Fruit fly (Drosophila melanogaster) whole organism, embryonic: Measurements from ENCODE around the gene Rpt5.

Source experiments
- B-H2 ChIP-seq: fragments of 200-800 bp; sonication (Bioruptor generic); optimal IDR thresholded peaks from 2 replicates; lab custom pipeline; 2018; ENCODE audit warnings: missing biosample characterization, mild to moderate bottlenecking, missing genetic modification characterization
- Bteb2 ChIP-seq: fragments of 200-800 bp; sonication (Bioruptor generic); optimal IDR thresholded peaks from 2 replicates; lab custom pipeline; 2016; ENCODE audit warnings: missing biosample characterization, missing genetic modification characterization
- CG10147 ChIP-seq: fragments of 200-800 bp; sonication (Bioruptor generic); optimal IDR thresholded peaks from 2 replicates; lab custom pipeline; 2019; ENCODE audit warnings: missing biosample characterization, mild to moderate bottlenecking, missing genetic modification characterization, moderate library complexity
- CG10366 ChIP-seq: fragments of 200-800 bp; sonication (Bioruptor generic); IDR thresholded peaks from 2 replicates; pipeline ENCODE4 v1.3.6; 2022; ENCODE audit warnings: missing biosample characterization, missing genetic modification characterization
- CG11398 ChIP-seq: fragments of 200-800 bp; sonication (Bioruptor generic); optimal IDR thresholded peaks from 2 replicates; lab custom pipeline; 2016; ENCODE audit warnings: missing biosample characterization, missing genetic modification characterization
- CG11504 ChIP-seq: fragments of 200-800 bp; sonication (Bioruptor generic); optimal IDR thresholded peaks from 3 replicates; lab custom pipeline; 2019; ENCODE audit warnings: missing biosample characterization, mild to moderate bottlenecking, missing genetic modification characterization, moderate library complexity
- CG12391 ChIP-seq: fragments of 200-800 bp; sonication (Bioruptor generic); optimal IDR thresholded peaks from 3 replicates; lab custom pipeline; 2018; ENCODE audit warnings: missing biosample characterization, mild to moderate bottlenecking, missing genetic modification characterization, moderate library complexity
- CG13775 ChIP-seq: fragments of 200-800 bp; sonication (Bioruptor generic); optimal IDR thresholded peaks from 3 replicates; lab custom pipeline; 2017; ENCODE audit warnings: missing biosample characterization, mild to moderate bottlenecking, missing genetic modification characterization
- CG13894 ChIP-seq: fragments of 200-800 bp; sonication (Bioruptor generic); optimal IDR thresholded peaks from 3 replicates; lab custom pipeline; 2018; ENCODE audit warnings: missing biosample characterization, mild to moderate bottlenecking, missing genetic modification characterization, moderate library complexity
- CG14441 ChIP-seq: fragments of 200-800 bp; sonication (Bioruptor generic); IDR thresholded peaks from 2 replicates; pipeline ENCODE4 v1.3.6; 2022; ENCODE audit warnings: missing biosample characterization, missing genetic modification characterization
- CG17359 ChIP-seq: fragments of 200-800 bp; sonication (Bioruptor generic); optimal IDR thresholded peaks from 3 replicates; lab custom pipeline; 2018; ENCODE audit warnings: missing biosample characterization, mild to moderate bottlenecking, missing genetic modification characterization, moderate library complexity
- CG17361 ChIP-seq: fragments of 200-800 bp; sonication (Bioruptor generic); IDR thresholded peaks from 3 replicates; pipeline ENCODE4 v1.3.6; 2022; ENCODE audit warnings: missing biosample characterization, missing genetic modification characterization
- CG18011 ChIP-seq: fragments of 200-800 bp; sonication (Bioruptor generic); optimal IDR thresholded peaks from 2 replicates; lab custom pipeline; 2017; ENCODE audit warnings: missing biosample characterization, missing genetic modification characterization, mild to moderate bottlenecking, moderate library complexity, missing genotype
- CG2120 ChIP-seq: fragments of 200-800 bp; sonication (Bioruptor generic); optimal IDR thresholded peaks from 3 replicates; lab custom pipeline; 2016; ENCODE audit warnings: missing biosample characterization, missing genetic modification characterization
- CG2889 ChIP-seq: fragments of 200-800 bp; sonication (Bioruptor generic); IDR thresholded peaks from 3 replicates; pipeline ENCODE4 v1.3.6; 2022; ENCODE audit warnings: missing biosample characterization, missing genetic modification characterization
- CG30403 ChIP-seq: fragments of 200-800 bp; sonication (Bioruptor generic); optimal IDR thresholded peaks from 3 replicates; lab custom pipeline; 2016; ENCODE audit warnings: missing biosample characterization, missing genetic modification characterization
- CG3726 ChIP-seq: fragments of 200-800 bp; sonication (Bioruptor generic); IDR thresholded peaks from 3 replicates; pipeline ENCODE4, ENCODE4 v1.3.6; 2022; ENCODE audit warnings: missing biosample characterization, missing genetic modification characterization
- CG42726 ChIP-seq: fragments of 200-800 bp; sonication (Bioruptor generic); IDR thresholded peaks from 2 replicates; pipeline ENCODE4 v1.3.6; 2022; ENCODE audit warnings: missing biosample characterization, missing genetic modification characterization; ENCODE audit not compliant: partially characterized antibody
- CG6254 ChIP-seq: fragments of 200-800 bp; sonication (Bioruptor generic); optimal IDR thresholded peaks from 3 replicates; lab custom pipeline; 2017; ENCODE audit warnings: mild to moderate bottlenecking, missing biosample characterization, missing genetic modification reagents, missing genetic modification characterization
- CG7556 ChIP-seq: fragments of 200-800 bp; sonication (Bioruptor generic); optimal IDR thresholded peaks from 2 replicates; lab custom pipeline; 2017; ENCODE audit warnings: missing biosample characterization, mild to moderate bottlenecking, missing genetic modification characterization
- CG7987 ChIP-seq: fragments of 200-800 bp; sonication (Bioruptor generic); optimal IDR thresholded peaks from 2 replicates; lab custom pipeline; 2018; ENCODE audit warnings: missing biosample characterization, mild to moderate bottlenecking, missing genetic modification characterization, moderate library complexity
- CoRest ChIP-seq: fragments of 200-800 bp; sonication (Bioruptor generic); optimal IDR thresholded peaks from 3 replicates; lab custom pipeline; 2018; ENCODE audit warnings: missing biosample characterization, mild to moderate bottlenecking, missing genetic modification characterization, moderate library complexity
- Fer1 ChIP-seq: fragments of 200-800 bp; sonication (Bioruptor generic); optimal IDR thresholded peaks from 2 replicates; lab custom pipeline; 2017; ENCODE audit warnings: missing biosample characterization, mild to moderate bottlenecking, missing genetic modification characterization
- Fer2 ChIP-seq: fragments of 200-800 bp; sonication (Bioruptor generic); optimal IDR thresholded peaks from 2 replicates; lab custom pipeline; 2018; ENCODE audit warnings: missing biosample characterization, mild to moderate bottlenecking, missing genetic modification characterization, moderate library complexity
- HLH3B ChIP-seq: fragments of 200-800 bp; sonication (Bioruptor generic); IDR thresholded peaks from 2 replicates; pipeline ENCODE4 v1.3.6; 2022; ENCODE audit warnings: missing biosample characterization, missing genetic modification characterization
- HLHmδ ChIP-seq: fragments of 200-800 bp; sonication (Bioruptor generic); optimal IDR thresholded peaks from 2 replicates; lab custom pipeline; 2018; ENCODE audit warnings: missing biosample characterization, mild to moderate bottlenecking, missing genetic modification characterization, moderate library complexity
- Hmr ChIP-seq: fragments of 200-800 bp; sonication (Bioruptor generic); optimal IDR thresholded peaks from 3 replicates; lab custom pipeline; 2017; ENCODE audit warnings: mild to moderate bottlenecking, missing biosample characterization, missing genetic modification reagents, missing genetic modification characterization
- Jarid2 ChIP-seq: fragments of 200-800 bp; sonication (Bioruptor generic); optimal IDR thresholded peaks from 3 replicates; lab custom pipeline; 2017; ENCODE audit warnings: mild to moderate bottlenecking, missing biosample characterization, missing genetic modification reagents, missing genetic modification characterization
- Lhr ChIP-seq: fragments of 200-800 bp; sonication (Bioruptor generic); optimal IDR thresholded peaks from 3 replicates; lab custom pipeline; 2017; ENCODE audit warnings: mild to moderate bottlenecking, missing biosample characterization, missing genetic modification reagents, missing genetic modification characterization
- Myb ChIP-seq: fragments of 200-800 bp; sonication (Bioruptor generic); optimal IDR thresholded peaks from 2 replicates; lab custom pipeline; 2016; ENCODE audit warnings: missing biosample characterization, missing genetic modification characterization
- Sox102F ChIP-seq: fragments of 200-800 bp; sonication (Bioruptor generic); optimal IDR thresholded peaks from 2 replicates; lab custom pipeline; 2018; ENCODE audit warnings: missing biosample characterization, mild to moderate bottlenecking, missing genetic modification characterization, moderate library complexity
- Trl ChIP-seq, 3 experiments: fragments of >200 bp in 2 of 3; fragments of 200-800 bp in 1 of 3; sonication (Bioruptor generic) in 1 of 3; optimal IDR thresholded peaks; 2 replicates in 1 of 3; 3 replicates in 2 of 3; lab custom pipeline; 2016 to 2017; ENCODE audit warnings: missing biosample characterization in 1 of 3, missing genetic modification characterization in 1 of 3
- bigmax ChIP-seq: fragments of 200-800 bp; sonication (Bioruptor generic); optimal IDR thresholded peaks from 2 replicates; lab custom pipeline; 2018; ENCODE audit warnings: missing biosample characterization, mild to moderate bottlenecking, missing genetic modification characterization
- crc ChIP-seq: fragments of 200-800 bp; sonication (Bioruptor generic); optimal IDR thresholded peaks from 2 replicates; lab custom pipeline; 2016; ENCODE audit warnings: missing biosample characterization, missing genetic modification characterization
- danr ChIP-seq: fragments of 200-800 bp; sonication (Bioruptor generic); IDR thresholded peaks from 2 replicates; pipeline ENCODE4 v1.3.6; 2022; ENCODE audit warnings: missing biosample characterization, missing genetic modification characterization
- dati ChIP-seq: fragments of 200-800 bp; sonication (Bioruptor generic); IDR thresholded peaks from 2 replicates; pipeline ENCODE4 v1.3.6; 2022; ENCODE audit warnings: missing biosample characterization, missing genetic modification characterization
- exex ChIP-seq: fragments of 200-800 bp; sonication (Bioruptor generic); optimal IDR thresholded peaks from 4 replicates; lab custom pipeline; 2018; ENCODE audit warnings: missing biosample characterization, mild to moderate bottlenecking, missing genetic modification characterization, moderate library complexity
- ftz-f1 ChIP-seq: fragments of 200-800 bp; sonication (Bioruptor generic); optimal IDR thresholded peaks from 2 replicates; lab custom pipeline; 2016; ENCODE audit warnings: missing biosample characterization, missing genetic modification characterization
- gsb-n ChIP-seq: fragments of 200-800 bp; sonication (Bioruptor generic); optimal IDR thresholded peaks from 3 replicates; lab custom pipeline; 2018; ENCODE audit warnings: missing biosample characterization, mild to moderate bottlenecking, missing genetic modification characterization
- hkb ChIP-seq, 2 experiments: fragments of 200-800 bp in 1 of 2; fragments of >200 bp in 1 of 2; sonication (Bioruptor generic) in 1 of 2; IDR thresholded peaks in 1 of 2; optimal IDR thresholded peaks in 1 of 2; 2 replicates each; pipeline versions ENCODE4 v1.3.6 to Lab custom; 2017 to 2022; ENCODE audit warnings: missing biosample characterization in 1 of 2, missing genetic modification characterization in 1 of 2
- ind ChIP-seq: fragments of 200-800 bp; sonication (Bioruptor generic); optimal IDR thresholded peaks from 3 replicates; lab custom pipeline; 2016; ENCODE audit warnings: missing biosample characterization, missing genetic modification characterization
- maf-S ChIP-seq: fragments of 200-800 bp; sonication (Bioruptor generic); optimal IDR thresholded peaks from 2 replicates; lab custom pipeline; 2016; ENCODE audit warnings: missing biosample characterization, missing genetic modification characterization
- nmo ChIP-seq: fragments of 200-800 bp; sonication (Bioruptor generic); optimal IDR thresholded peaks from 2 replicates; lab custom pipeline; 2018; ENCODE audit warnings: missing biosample characterization, mild to moderate bottlenecking, missing genetic modification characterization, moderate library complexity
- pan ChIP-seq, 4 experiments: fragments of >200 bp in 3 of 4; fragments of 200-800 bp in 1 of 4; sonication (Bioruptor generic) in 1 of 4; optimal IDR thresholded peaks in 3 of 4; IDR thresholded peaks in 1 of 4; 2 replicates each; pipeline versions ENCODE4 v1.3.6 to Lab custom; 2017 to 2022; ENCODE audit warnings: missing biosample characterization in 2 of 4, missing genetic modification characterization in 2 of 4, mixed read lengths in 1 of 4
- pita ChIP-seq: fragments of 200-800 bp; sonication (Bioruptor generic); optimal IDR thresholded peaks from 2 replicates; lab custom pipeline; 2017; ENCODE audit warnings: missing biosample characterization, mild to moderate bottlenecking, missing genetic modification characterization
- sna ChIP-seq: fragments of 200-800 bp; sonication (Bioruptor generic); IDR thresholded peaks from 2 replicates; pipeline ENCODE4 v1.3.6; 2022; ENCODE audit warnings: missing biosample characterization, missing genetic modification characterization; ENCODE audit not compliant: partially characterized antibody
- trem ChIP-seq: fragments of 200-800 bp; optimal IDR thresholded peaks from 3 replicates; lab custom pipeline; 2019; ENCODE audit warnings: missing biosample characterization, mild to moderate bottlenecking, missing genetic modification characterization, moderate library complexity
- tx ChIP-seq: fragments of 200-800 bp; sonication (Bioruptor generic); optimal IDR thresholded peaks from 2 replicates; lab custom pipeline; 2016; ENCODE audit warnings: missing biosample characterization, missing genetic modification characterization
- wdn ChIP-seq: fragments of 200-800 bp; sonication (Bioruptor generic); IDR thresholded peaks from 2 replicates; pipeline ENCODE4 v1.3.6; 2022; ENCODE audit warnings: missing biosample characterization, missing genetic modification characterization

The Rpt5 gene

dm6 chr3R:23721936-23722335 lies 30.7 kb upstream of the Rpt5 start (continued):
- TF ChIP-seq CG14441 (GFP tag; lab: Robert Waterston, UW) (0 out of 2 replicates have a peak, but pooled peaks have one; percentile 6), Fer2 (tag; lab: Kevin White, UChicago) (no peak), Bteb2 (no peak), pita (peak; percentile 17), Trl (optimal IDR thresholded peaks at IDR 0.05; lab: Kevin White, UChicago) (no peak), Trl (GFP tag; optimal IDR thresholded peaks at IDR 0.05; lab: Kevin White, UChicago) (peak; percentile 19), ftz-f1 (GFP tag; lab: Kevin White, UChicago) (no peak), CoRest (tag; lab: Kevin White, UChicago) (peak; percentile 70), CG7556 (no peak), HLHmδ (GFP tag; lab: Kevin White, UChicago) (no peak), CG10366 (GFP tag; lab: Robert Waterston, UW) (no peak), sna (GFP tag; lab: Robert Waterston, UW) (no peak), CG12391 (tag; lab: Kevin White, UChicago) (peak; percentile 43), CG2120 (GFP tag; lab: Kevin White, UChicago) (peak; percentile 43), B-H2 (GFP tag; lab: Kevin White, UChicago) (peak; percentile 72), CG13775 (GFP tag; lab: Kevin White, UChicago) (peak; percentile 3), ind (GFP tag; lab: Kevin White, UChicago) (peak; percentile 21), danr (no peak), trem (tag; lab: Kevin White, UChicago) (peak; percentile 26), Sox102F (peak; percentile 47), gsb-n (tag; lab: Kevin White, UChicago) (peak; percentile 7), CG11504 (tag; lab: Kevin White, UChicago) (peak; percentile 50), CG7987 (GFP tag; lab: Kevin White, UChicago) (peak; percentile 34), CG10147 (GFP tag; lab: Kevin White, UChicago) (peak; percentile 36), CG13894 (tag; lab: Kevin White, UChicago) (peak; percentile 83), CG42726 (GFP tag; lab: Robert Waterston, UW) (no peak), bigmax (GFP tag; lab: Kevin White, UChicago) (no peak), Hmr (GFP tag; lab: Kevin White, UChicago) (peak; percentile 76), exex (tag; lab: Kevin White, UChicago) (peak; percentile 41), maf-S (peak; percentile 9), HLH3B (GFP tag; lab: Robert Waterston, UW) (no peak), Lhr (peak; percentile 87), nmo (GFP tag; lab: Kevin White, UChicago) (peak; percentile 50), CG3726 (GFP tag; lab: Robert Waterston, UW) (no peak), CG17361 (GFP tag; lab: Robert Waterston, UW) (peak; percentile 29; the same call in 1 of the 3 replicates), tx (GFP tag; lab: Kevin White, UChicago) (no peak), wdn (no peak), CG30403 (GFP tag; lab: Kevin White, UChicago) (peak; percentile 42), Myb (peak; percentile 70), dati (no peak), hkb (optimal IDR thresholded peaks at IDR 0.05; lab: Kevin White, UChicago) (no peak), hkb (GFP tag; IDR thresholded peaks at IDR 0.05; lab: Robert Waterston, UW) (no peak), CG6254 (GFP tag; lab: Kevin White, UChicago) (no peak), pan (optimal IDR thresholded peaks at IDR 0.05; lab: Kevin White, UChicago) (no peak), pan (GFP tag; optimal IDR thresholded peaks at IDR 0.05 in 1 of 2, IDR thresholded peaks at IDR 0.05 in 1 of 2) (peak in 1 of 2 experiments; percentile 27), CG18011 (GFP tag; lab: Kevin White, UChicago) (no peak), CG11398 (no peak), Jarid2 (GFP tag; lab: Kevin White, UChicago) (peak; percentile 1), CG17359 (tag; lab: Kevin White, UChicago) (peak; percentile 14), Fer1 (GFP tag; lab: Kevin White, UChicago) (no peak), CG2889 (GFP tag; lab: Robert Waterston, UW) (no peak), crc (no peak)
